Worm (Caenorhabditis elegans) whole organism, L2 larva: Measurements from ENCODE around the gene F47B8.14.
"Not testable (repeated sequence)": the region's sequence is repeated elsewhere in the genome, so short reads cannot be mapped to it uniquely, and the experiment has no call there.

Experiments
- C34F6.9 ChIP-seq: fragments of 150-350 bp; optimal IDR thresholded peaks from 2 replicates; lab custom pipeline; 2014; ENCODE audit warnings: missing biosample characterization, missing genetic modification characterization
- R02D3.7 ChIP-seq: fragments of 150-350 bp; optimal IDR thresholded peaks from 2 replicates; lab custom pipeline; 2014; ENCODE audit warnings: missing biosample characterization, missing genetic modification characterization
- Y55F3AM.14 ChIP-seq: fragments of 200-800 bp; sonication (Bioruptor generic); optimal IDR thresholded peaks from 2 replicates; lab custom pipeline; 2018; ENCODE audit warnings: mild to moderate bottlenecking, missing genetic modification characterization, missing compliant biosample characterization
- ZK546.5 ChIP-seq: sonication (generic microtip); optimal IDR thresholded peaks from 2 replicates; lab custom pipeline; 2017; ENCODE audit warnings: missing biosample characterization, missing genetic modification characterization
- alr-1 ChIP-seq: fragments of 150-350 bp; optimal IDR thresholded peaks from 2 replicates; lab custom pipeline; 2014; ENCODE audit warnings: missing biosample characterization, missing genetic modification characterization
- aly-2 ChIP-seq: fragments of 150-350 bp; optimal IDR thresholded peaks from 2 replicates; lab custom pipeline; 2014; ENCODE audit warnings: missing biosample characterization, missing genetic modification characterization
- crh-2 ChIP-seq: sonication (generic microtip); optimal IDR thresholded peaks from 2 replicates; lab custom pipeline; 2017; ENCODE audit warnings: missing biosample characterization, missing genetic modification characterization
- dmd-4 ChIP-seq: sonication (generic microtip); optimal IDR thresholded peaks from 2 replicates; lab custom pipeline; 2017; ENCODE audit warnings: missing biosample characterization, missing genetic modification characterization
- egl-27 ChIP-seq: sonication (generic microtip); optimal IDR thresholded peaks from 3 replicates; lab custom pipeline; 2017; ENCODE audit warnings: missing biosample characterization, missing genetic modification reagents, missing genetic modification characterization
- elt-1 ChIP-seq: fragments of 150-350 bp; optimal IDR thresholded peaks from 2 replicates; lab custom pipeline; 2014; ENCODE audit warnings: missing biosample characterization, missing genetic modification characterization
- elt-3 ChIP-seq: sonication (generic microtip); optimal IDR thresholded peaks from 2 replicates; lab custom pipeline; 2017; ENCODE audit warnings: missing biosample characterization, missing genetic modification characterization
- fos-1 ChIP-seq: fragments of 150-350 bp; optimal IDR thresholded peaks from 2 replicates; lab custom pipeline; 2014; ENCODE audit warnings: missing biosample characterization, missing genetic modification characterization
- lin-11 ChIP-seq: fragments of 150-350 bp; sonication (generic microtip); optimal IDR thresholded peaks from 2 replicates; lab custom pipeline; 2014; ENCODE audit warnings: missing biosample characterization, missing genetic modification characterization, inconsistent platforms, mixed read lengths
- lin-13 ChIP-seq: fragments of 150-350 bp; optimal IDR thresholded peaks from 2 replicates; lab custom pipeline; 2014; ENCODE audit warnings: missing biosample characterization, missing genetic modification reagents, missing genetic modification characterization
- lin-39 ChIP-seq: fragments of 150-350 bp; optimal IDR thresholded peaks from 2 replicates; lab custom pipeline; 2014; ENCODE audit warnings: missing biosample characterization, missing genetic modification reagents, missing genetic modification characterization
- mbf-1 ChIP-seq: sonication (generic microtip); optimal IDR thresholded peaks from 2 replicates; lab custom pipeline; 2017; ENCODE audit warnings: missing biosample characterization, missing genetic modification characterization
- mdl-1 ChIP-seq, 2 experiments: fragments of 150-350 bp in 1 of 2; sonication (generic microtip) in 1 of 2; optimal IDR thresholded peaks; 2 replicates each; lab custom pipeline; 2017; ENCODE audit warnings: missing biosample characterization in 2 of 2, missing genetic modification characterization in 2 of 2
- nhr-10 ChIP-seq: sonication (generic microtip); optimal IDR thresholded peaks from 2 replicates; lab custom pipeline; 2017; ENCODE audit warnings: missing biosample characterization, missing genetic modification characterization
- nhr-129 ChIP-seq: fragments of 150-350 bp; optimal IDR thresholded peaks from 2 replicates; lab custom pipeline; 2014; ENCODE audit warnings: missing biosample characterization, missing genetic modification characterization
- nhr-21 ChIP-seq: fragments of 150-350 bp; optimal IDR thresholded peaks from 2 replicates; lab custom pipeline; 2014; ENCODE audit warnings: missing biosample characterization, missing genetic modification characterization
- nhr-23 ChIP-seq: fragments of 150-350 bp; optimal IDR thresholded peaks from 2 replicates; lab custom pipeline; 2014; ENCODE audit warnings: missing biosample characterization, missing genetic modification reagents, missing genetic modification characterization
- nhr-237 ChIP-seq: fragments of 150-350 bp; optimal IDR thresholded peaks from 2 replicates; lab custom pipeline; 2014; ENCODE audit warnings: missing biosample characterization, missing genetic modification characterization
- nhr-25 ChIP-seq: fragments of 150-350 bp; sonication (generic microtip); optimal IDR thresholded peaks from 3 replicates; lab custom pipeline; 2014; ENCODE audit warnings: missing biosample characterization, missing genetic modification characterization
- nhr-6 ChIP-seq: fragments of 150-350 bp; optimal IDR thresholded peaks from 2 replicates; lab custom pipeline; 2014; ENCODE audit warnings: missing biosample characterization, missing genetic modification characterization
- peb-1 ChIP-seq: fragments of 150-350 bp; optimal IDR thresholded peaks from 2 replicates; lab custom pipeline; 2014; ENCODE audit warnings: missing biosample characterization, missing genetic modification characterization
- sem-4 ChIP-seq: fragments of 150-350 bp; optimal IDR thresholded peaks from 2 replicates; lab custom pipeline; 2014; ENCODE audit warnings: missing biosample characterization, missing genetic modification reagents, missing genetic modification characterization
- skn-1 ChIP-seq: sonication (generic microtip); optimal IDR thresholded peaks from 2 replicates; lab custom pipeline; 2017; ENCODE audit warnings: missing biosample characterization, missing genetic modification characterization
- snpc-4 ChIP-seq: fragments of 150-350 bp; optimal IDR thresholded peaks from 2 replicates; lab custom pipeline; 2014; ENCODE audit warnings: missing biosample characterization, missing genetic modification characterization
- unc-55 ChIP-seq: fragments of 150-350 bp; sonication (generic microtip); optimal IDR thresholded peaks from 3 replicates; lab custom pipeline; 2014; ENCODE audit warnings: missing biosample characterization, missing genetic modification reagents, missing genetic modification characterization
- zag-1 ChIP-seq: fragments of 150-350 bp; optimal IDR thresholded peaks from 2 replicates; lab custom pipeline; 2014; ENCODE audit warnings: missing biosample characterization, missing genetic modification characterization
- ztf-1 ChIP-seq: fragments of 200-800 bp; sonication (Bioruptor generic); conservative IDR thresholded peaks from 2 replicates; pipeline ENCODE4 v1.3.6; 2022; ENCODE audit warnings: missing genetic modification characterization, missing compliant biosample characterization
- ztf-11 ChIP-seq: sonication (generic microtip); optimal IDR thresholded peaks from 2 replicates; lab custom pipeline; 2017; ENCODE audit warnings: missing biosample characterization, missing genetic modification characterization
- ztf-4 ChIP-seq: fragments of 150-350 bp; optimal IDR thresholded peaks from 2 replicates; lab custom pipeline; 2014; ENCODE audit warnings: missing biosample characterization, missing genetic modification characterization

The F47B8.14 gene

ce11 chrV:14308164-14308563 lies 12.2 kb upstream of the F47B8.14 start, which contains the start of gene spig-5:
spig-5 (plus strand) TSS chrV:14308464.
- not testable (repeated sequence) for TF ChIP-seq zag-1, ZK546.5, ztf-4 (tag; lab: Kevin White, UChicago)
- TF ChIP-seq, all 48 proteins: peak for 0; not testable (repeated sequence) for 48

ce11 chrV:14309632-14310031 lies 10.7 kb upstream of the F47B8.14 start, which contains the start of gene F14D7.14:
F14D7.14 (plus strand) TSS chrV:14309932.
- not testable (repeated sequence) for TF ChIP-seq elt-1; skn-1; mbf-1 (tag; lab: Kevin White, UChicago)

- TF ChIP-seq nhr-25 (tag; lab: Kevin White, UChicago) (no peak), nhr-129 (tag; lab: Kevin White, UChicago) (no peak), lin-39 (tag; lab: Kevin White, UChicago) (no peak), Y55F3AM.14 (GFP tag; lab: Kevin White, UChicago) (no peak), skn-1 (no peak), egl-27 (no peak), ZK546.5 (tag; lab: Kevin White, UChicago) (no peak), sem-4 (tag; lab: Kevin White, UChicago) (no peak), aly-2 (tag; lab: Kevin White, UChicago) (no peak), dmd-4 (tag; lab: Kevin White, UChicago) (no peak), nhr-237 (tag; lab: Kevin White, UChicago) (no peak)
Observed at ce11 chrV:14311115-14311514, 9.2 kb upstream of the F47B8.14 start, which contains the start of gene ddn-3. ddn-3 (minus strand) TSS chrV:14311215.

ce11 chrV:14312695-14313094 lies 7.7 kb upstream of the F47B8.14 start, which contains the start of gene F14D7.8:
F14D7.8 (minus strand) TSS chrV:14312795.
- TF ChIP-seq ztf-1 (GFP tag; lab: Robert Waterston, UW) (no peak), zag-1 (tag; lab: Kevin White, UChicago) (no peak), mdl-1 (tag; optimal IDR thresholded peaks at IDR 0.05; lab: Kevin White, UChicago) (no peak), fos-1 (tag; lab: Kevin White, UChicago) (no peak), nhr-25 (tag; lab: Kevin White, UChicago) (no peak), nhr-6 (tag; lab: Kevin White, UChicago) (no peak), lin-39 (tag; lab: Kevin White, UChicago) (no peak), alr-1 (tag; lab: Kevin White, UChicago) (no peak), dmd-4 (tag; lab: Kevin White, UChicago) (no peak), nhr-21 (tag; lab: Kevin White, UChicago) (no peak), elt-1 (no peak), nhr-237 (tag; lab: Kevin White, UChicago) (no peak), egl-27 (no peak), crh-2 (tag; lab: Kevin White, UChicago) (no peak), ztf-4 (tag; lab: Kevin White, UChicago) (no peak), skn-1 (no peak), mbf-1 (tag; lab: Kevin White, UChicago) (no peak), nhr-129 (tag; lab: Kevin White, UChicago) (no peak)

- no peak for TF ChIP-seq elt-3 (tag; lab: Kevin White, UChicago)
- no peak for TF ChIP-seq lin-39 (tag; lab: Kevin White, UChicago)
- no peak for TF ChIP-seq R02D3.7 (tag; lab: Kevin White, UChicago)
- no peak for TF ChIP-seq ztf-11 (tag; lab: Kevin White, UChicago)
- no peak for TF ChIP-seq ztf-4 (tag; lab: Kevin White, UChicago)
- TF ChIP-seq unc-55 (GFP tag; lab: Kevin White, UChicago), result no peak
- no peak for TF ChIP-seq snpc-4 (tag; lab: Kevin White, UChicago)
- no peak for TF ChIP-seq nhr-129 (tag; lab: Kevin White, UChicago)
- TF ChIP-seq nhr-23 (tag; lab: Kevin White, UChicago), result no peak
- no peak for TF ChIP-seq egl-27
- no peak for TF ChIP-seq peb-1 (tag; lab: Kevin White, UChicago)
- TF ChIP-seq ztf-1 (GFP tag; lab: Robert Waterston, UW), result no peak
- no peak for TF ChIP-seq lin-11
- TF ChIP-seq lin-13, result no peak
- no peak for TF ChIP-seq nhr-237 (tag; lab: Kevin White, UChicago)
- TF ChIP-seq alr-1 (tag; lab: Kevin White, UChicago), result no peak
- no peak for TF ChIP-seq C34F6.9 (tag; lab: Kevin White, UChicago)
- TF ChIP-seq nhr-10, result no peak
- no peak for TF ChIP-seq aly-2 (tag; lab: Kevin White, UChicago)
Observed at ce11 chrV:14314236-14314635, 6.1 kb upstream of the F47B8.14 start, which contains the start of gene F47B8.1. F47B8.1 (minus strand) TSS chrV:14314336.
